Fruit fly (Drosophila melanogaster) whole organism, pupa: ENCODE data around the gene Ctr9.

Source experiments
- CG10348 ChIP-seq: fragments of 200-800 bp; sonication (Bioruptor generic); IDR thresholded peaks from 2 replicates; pipeline ENCODE4 v1.3.6; 2022; ENCODE audit warnings: missing biosample characterization, missing genetic modification characterization
- CG15710 ChIP-seq: fragments of 200-800 bp; sonication (Bioruptor generic); optimal IDR thresholded peaks from 2 replicates; lab custom pipeline; 2018; ENCODE audit warnings: missing biosample characterization, mild to moderate bottlenecking, missing genetic modification characterization, moderate library complexity
- CG17806 ChIP-seq: fragments of 200-800 bp; sonication (Bioruptor generic); optimal IDR thresholded peaks from 2 replicates; lab custom pipeline; 2018; ENCODE audit warnings: missing biosample characterization, mild to moderate bottlenecking, missing genetic modification characterization, moderate library complexity
- CG32121 ChIP-seq: fragments of 200-800 bp; sonication (Bioruptor generic); IDR thresholded peaks from 2 replicates; pipeline ENCODE4 v1.3.6; 2022; ENCODE audit warnings: missing biosample characterization, missing genetic modification characterization
- CG8159 ChIP-seq: fragments of 200-800 bp; sonication (Bioruptor generic); optimal IDR thresholded peaks from 3 replicates; lab custom pipeline; 2018; ENCODE audit warnings: missing biosample characterization, mild to moderate bottlenecking, missing genetic modification characterization, moderate library complexity
- CG8301 ChIP-seq: fragments of 200-800 bp; sonication (Bioruptor generic); optimal IDR thresholded peaks from 2 replicates; lab custom pipeline; 2018; ENCODE audit warnings: missing biosample characterization, mild to moderate bottlenecking, missing genetic modification characterization
- Pif1A ChIP-seq: fragments of 200-800 bp; sonication (Bioruptor generic); optimal IDR thresholded peaks from 3 replicates; lab custom pipeline; 2016; ENCODE audit warnings: missing biosample characterization, missing genetic modification characterization
- Snoo ChIP-seq: fragments of 200-800 bp; sonication (Bioruptor generic); optimal IDR thresholded peaks from 3 replicates; lab custom pipeline; 2017; ENCODE audit warnings: missing biosample characterization, mild to moderate bottlenecking, missing genetic modification characterization, inconsistent platforms
- fd96Ca ChIP-seq: fragments of 200-800 bp; sonication (Bioruptor generic); IDR thresholded peaks from 3 replicates; pipeline ENCODE4 v1.3.6; 2022; ENCODE audit warnings: missing biosample characterization, missing genetic modification characterization
- gl ChIP-seq: fragments of 200-800 bp; sonication (Bioruptor generic); optimal IDR thresholded peaks from 2 replicates; lab custom pipeline; 2018; ENCODE audit warnings: missing biosample characterization, mild to moderate bottlenecking, missing genetic modification characterization
- rn ChIP-seq: fragments of 200-800 bp; sonication (Bioruptor generic); IDR thresholded peaks from 2 replicates; pipeline ENCODE4 v1.3.6; 2022; ENCODE audit warnings: missing biosample characterization, missing genetic modification characterization

DNA sequence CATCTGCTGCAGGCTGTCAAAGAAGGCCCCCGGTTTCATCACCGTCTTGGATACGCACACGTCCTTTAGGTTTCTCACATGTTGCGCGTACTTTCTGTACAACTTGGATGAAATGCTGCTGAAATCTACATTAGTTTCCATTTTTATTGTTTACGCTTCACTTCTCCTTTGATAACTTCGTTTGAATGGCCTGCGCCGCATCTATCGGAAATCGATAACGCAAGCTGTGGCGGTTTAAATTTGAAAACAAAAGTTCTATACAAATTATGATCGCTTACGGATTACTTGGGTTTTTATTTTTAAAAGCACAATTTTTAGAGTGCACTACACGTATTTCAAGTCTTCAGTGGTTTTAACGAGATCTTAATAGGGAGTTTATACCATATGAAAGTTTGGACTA is 25.9 kb downstream of the Ctr9 start, which contains the start of gene msd5:
- TF ChIP-seq CG8301 (tag; lab: Kevin White, UChicago): no peak
- no peak for TF ChIP-seq CG17806 (tag; lab: Kevin White, UChicago)
- TF ChIP-seq Snoo (tag; lab: Kevin White, UChicago): no peak
- TF ChIP-seq CG15710: no peak
- TF ChIP-seq fd96Ca (GFP tag; lab: Robert Waterston, UW): no peak
- TF ChIP-seq gl (tag; lab: Kevin White, UChicago): no peak
- no peak for TF ChIP-seq rn (GFP tag; lab: Robert Waterston, UW)
- TF ChIP-seq Pif1A (GFP tag; lab: Kevin White, UChicago): no peak
- no peak for TF ChIP-seq CG8159 (tag; lab: Kevin White, UChicago)
- no peak for TF ChIP-seq CG10348
- TF ChIP-seq CG32121: no peak
